Worm (Caenorhabditis elegans) whole organism, L4/young adult: Measurements from ENCODE around the gene mans-2.

Experiments
- W03F9.2 ChIP-seq: fragments of 150-350 bp; optimal IDR thresholded peaks from 2 replicates; lab custom pipeline; 2014; ENCODE audit warnings: missing biosample characterization, missing genetic modification characterization
- dao-5 ChIP-seq: sonication (generic microtip); optimal IDR thresholded peaks from 2 replicates; lab custom pipeline; 2016; ENCODE audit warnings: missing genotype, missing genetic modification characterization, moderate library complexity, missing compliant biosample characterization
- him-1 ChIP-seq: sonication (generic microtip); optimal IDR thresholded peaks from 2 replicates; lab custom pipeline; 2016; ENCODE audit warnings: missing genotype, missing genetic modification reagents, missing genetic modification characterization, missing compliant biosample characterization

The mans-2 gene

DNA sequence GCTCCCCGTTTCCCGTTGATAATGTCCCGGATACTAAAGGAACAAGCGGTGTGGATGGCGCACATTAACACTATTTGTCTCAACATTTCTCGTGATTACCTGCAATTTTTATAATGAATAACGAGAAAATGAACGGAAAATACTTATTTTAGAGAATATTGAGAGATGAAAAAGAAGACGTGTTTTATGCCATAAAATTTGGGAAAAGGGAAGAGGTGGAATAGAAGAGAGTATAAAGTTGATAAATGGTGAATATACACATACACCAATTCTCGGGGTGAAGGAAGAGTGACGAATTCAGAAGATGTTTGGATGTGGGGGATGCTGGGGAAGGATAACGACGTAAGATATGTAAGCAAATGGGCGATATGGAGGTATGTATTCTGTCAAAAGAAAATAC lies 20.6 kb downstream of the mans-2 start, which contains the start of gene F58H1.7:
F58H1.7 (minus strand) TSS at position 101 of the 400 bp plus-strand sequence.
- no peak for TF ChIP-seq dao-5 (tag; lab: Kevin White, UChicago)
- TF ChIP-seq him-1 (tag; lab: Kevin White, UChicago): no peak
- no peak for TF ChIP-seq W03F9.2 (tag; lab: Kevin White, UChicago)

DNA sequence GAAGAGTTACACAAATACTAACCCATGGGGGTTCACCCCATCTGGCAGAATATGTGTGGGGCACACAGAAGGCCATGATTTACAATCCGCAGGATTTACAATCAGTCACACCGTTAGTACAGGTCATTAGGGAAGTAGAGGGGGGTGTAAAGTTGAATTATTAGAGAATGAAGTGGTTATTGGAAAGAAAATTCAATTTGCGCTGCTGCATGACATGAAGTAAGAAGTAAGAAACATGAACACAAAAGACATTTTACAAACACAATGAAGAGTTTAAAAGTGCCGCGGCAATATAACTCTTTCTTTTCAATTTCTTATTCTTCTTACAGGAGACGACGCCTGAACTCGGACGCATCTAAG lies 24.5 kb downstream of the mans-2 start:
- no peak for TF ChIP-seq him-1 (tag; lab: Kevin White, UChicago)
- TF ChIP-seq W03F9.2 (tag; lab: Kevin White, UChicago): no peak
- TF ChIP-seq dao-5 (tag; lab: Kevin White, UChicago): no peak

DNA sequence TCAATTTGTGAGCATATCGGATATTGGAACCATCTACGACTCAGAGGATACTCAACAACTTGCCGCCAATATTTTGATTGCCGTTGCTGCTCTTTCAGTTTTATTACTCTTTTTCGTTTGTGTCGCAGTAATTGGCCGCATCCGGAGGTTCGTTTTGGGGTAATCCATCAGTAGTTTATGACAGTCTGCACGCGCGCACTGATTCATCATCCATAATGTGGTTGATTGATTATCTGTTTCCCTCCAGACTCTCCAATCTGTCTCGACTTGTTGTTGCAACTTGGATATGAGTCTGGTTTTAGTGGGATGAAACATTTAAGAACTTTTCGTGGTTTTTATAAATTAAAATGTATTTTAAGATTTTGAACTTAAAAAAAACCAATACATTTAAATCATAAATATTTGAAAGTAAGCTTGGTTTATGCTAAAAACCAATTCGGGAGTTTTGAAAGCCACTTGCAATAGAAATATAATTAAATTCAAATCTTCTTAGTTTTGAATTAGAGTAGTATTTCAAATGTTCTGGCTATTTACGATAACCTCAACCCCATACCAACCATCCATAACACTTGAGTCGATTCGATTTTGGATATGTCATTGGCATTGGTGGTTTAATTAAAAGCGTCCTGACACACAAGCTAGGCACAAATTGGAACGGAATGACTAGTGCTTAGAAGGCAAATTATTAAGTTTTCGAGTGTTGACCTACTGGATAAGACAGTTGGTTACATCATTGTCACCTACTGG lies 25.0 kb downstream of the mans-2 start:
- TF ChIP-seq W03F9.2 (tag; lab: Kevin White, UChicago) (no peak), dao-5 (tag; lab: Kevin White, UChicago) (no peak), him-1 (tag; lab: Kevin White, UChicago) (no peak)

DNA sequence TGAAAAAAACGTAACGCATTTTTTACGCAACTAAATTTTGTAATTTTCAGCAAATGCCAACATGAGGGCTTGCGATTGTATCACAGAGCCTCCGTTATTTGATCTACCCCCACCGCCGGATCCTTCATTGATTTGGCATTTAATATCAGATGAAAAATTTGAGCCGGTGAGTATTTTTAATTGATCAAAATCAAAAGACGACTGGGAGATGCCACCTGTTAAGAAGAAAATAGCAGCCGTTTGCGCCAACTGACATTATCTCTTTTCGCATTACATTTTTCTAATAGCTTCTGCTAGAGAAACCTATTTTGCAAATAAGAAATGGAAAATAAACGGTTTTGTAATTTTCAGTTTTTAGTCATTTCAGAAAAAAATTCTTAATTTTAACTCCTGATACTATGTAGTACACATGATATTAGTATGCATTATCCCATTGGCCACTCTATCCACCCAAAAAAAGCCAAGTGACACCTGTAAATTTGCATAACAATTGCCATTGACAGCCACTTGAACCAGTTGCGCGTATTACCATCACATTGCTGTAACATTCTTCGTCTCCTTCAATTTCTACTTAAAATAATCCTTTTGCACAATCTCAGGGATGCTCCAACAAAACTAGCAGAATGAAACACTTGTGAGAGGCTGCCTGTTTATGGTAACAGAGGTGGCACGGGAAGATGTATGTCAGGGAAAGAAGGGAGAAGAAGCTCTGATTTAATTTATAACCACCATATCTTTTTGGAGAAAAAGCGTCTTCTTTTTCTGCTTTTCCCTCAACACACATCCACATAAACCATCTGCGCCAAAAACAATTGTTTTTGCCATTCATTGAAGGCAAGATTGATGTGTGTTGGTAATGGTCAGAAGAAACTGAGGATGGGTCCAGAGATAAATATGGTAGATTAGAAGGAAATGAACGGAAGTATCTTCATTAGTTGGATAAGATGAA lies 26.7 kb downstream of the mans-2 start, which contains the start of gene F58H1.5:
F58H1.5 (plus strand) TSS at position 51 of the 949 bp plus-strand sequence.
- TF ChIP-seq dao-5 (tag; lab: Kevin White, UChicago) (no peak), him-1 (tag; lab: Kevin White, UChicago) (no peak), W03F9.2 (tag; lab: Kevin White, UChicago) (no peak)

DNA sequence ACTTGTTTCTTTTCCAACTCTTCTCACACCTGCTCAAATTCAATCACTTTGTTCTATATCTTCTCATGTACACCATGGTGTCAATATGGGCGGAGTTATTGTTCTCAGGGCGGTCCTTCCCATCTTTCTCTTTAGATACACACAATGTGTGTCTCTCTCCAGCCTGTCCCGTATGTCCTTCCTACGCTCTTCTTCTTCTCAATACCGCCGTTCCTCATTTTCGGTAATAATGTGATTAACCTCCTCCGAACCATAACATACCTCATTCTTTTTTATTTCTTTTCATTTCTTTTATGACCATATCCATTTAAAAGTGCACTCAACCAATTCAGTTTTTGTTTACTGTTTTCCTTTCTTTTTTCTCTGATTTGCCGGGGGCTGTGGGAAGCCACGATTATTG lies 29.7 kb downstream of the mans-2 start:
- TF ChIP-seq W03F9.2 (tag; lab: Kevin White, UChicago): no peak
- no peak for TF ChIP-seq dao-5 (tag; lab: Kevin White, UChicago)
- no peak for TF ChIP-seq him-1 (tag; lab: Kevin White, UChicago)

DNA sequence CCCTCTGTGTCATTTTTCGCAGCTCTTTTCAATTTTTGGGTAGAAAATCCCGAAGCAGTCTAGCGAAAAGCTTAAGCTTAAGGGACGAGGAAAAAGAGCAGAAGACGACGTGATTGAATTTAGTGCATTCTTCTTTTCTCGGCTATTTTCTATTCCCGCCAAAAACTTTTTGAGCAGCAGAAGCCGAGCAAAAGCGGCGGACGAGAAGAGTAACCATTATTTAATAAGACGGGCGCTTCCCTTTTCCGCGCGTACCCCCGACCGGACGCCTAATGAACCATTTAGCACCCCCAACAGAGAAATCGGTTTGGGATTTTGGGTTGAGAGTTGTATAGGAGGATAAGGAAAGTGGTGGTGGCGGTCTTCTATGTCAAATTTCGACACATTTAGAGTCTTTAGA lies 31.7 kb downstream of the mans-2 start:
- TF ChIP-seq him-1 (tag; lab: Kevin White, UChicago) (no peak), W03F9.2 (tag; lab: Kevin White, UChicago) (no peak), dao-5 (tag; lab: Kevin White, UChicago) (no peak)

DNA sequence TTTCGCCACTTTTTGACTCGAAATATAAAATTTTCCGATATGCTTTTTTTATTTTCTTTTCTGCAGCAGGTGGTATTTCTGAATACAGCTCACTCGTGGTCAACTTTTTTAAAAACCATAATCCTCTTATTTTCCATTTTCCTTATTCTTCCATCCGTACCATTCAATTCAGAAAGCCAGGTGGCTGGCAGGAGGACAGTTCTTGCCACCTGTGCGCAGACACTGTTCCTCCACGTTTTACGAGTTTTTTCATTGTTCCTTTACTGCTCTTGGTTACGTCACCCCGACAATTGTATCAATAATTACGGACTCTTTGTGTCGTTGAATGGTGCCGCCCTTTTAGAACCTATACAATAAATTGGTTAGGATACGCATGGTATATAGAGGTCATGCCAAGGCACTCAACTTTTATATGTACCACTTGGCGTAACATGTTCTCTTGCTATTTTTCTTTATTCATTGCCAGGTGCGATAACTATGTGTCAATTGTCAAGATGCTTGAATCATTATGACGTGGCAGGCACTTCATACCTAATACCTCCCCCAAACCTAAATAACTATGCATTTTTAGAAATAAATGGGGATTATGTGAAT lies 32.3 kb downstream of the mans-2 start:
- TF ChIP-seq W03F9.2 (tag; lab: Kevin White, UChicago): no peak
- TF ChIP-seq dao-5 (tag; lab: Kevin White, UChicago): no peak
- TF ChIP-seq him-1 (tag; lab: Kevin White, UChicago): no peak

DNA sequence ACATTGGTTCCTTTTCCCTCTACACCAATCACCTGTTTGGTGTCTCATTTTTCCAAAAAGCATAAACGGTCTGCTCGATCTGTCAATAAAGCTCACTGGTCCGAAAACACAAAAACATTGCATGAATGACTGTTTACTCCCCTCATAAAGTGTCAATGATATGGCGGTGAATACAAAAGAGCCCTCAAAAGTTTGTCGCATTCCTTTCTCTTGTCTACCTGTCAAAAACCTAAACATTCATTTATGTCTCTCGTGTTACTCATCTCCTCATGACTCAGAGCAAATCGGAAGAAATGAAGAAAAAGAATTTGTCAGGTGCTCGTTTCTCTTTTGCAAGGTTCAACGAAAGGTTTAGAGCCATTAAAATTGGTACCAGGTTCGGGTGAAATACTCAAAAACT lies 34.1 kb downstream of the mans-2 start:
- TF ChIP-seq dao-5 (tag; lab: Kevin White, UChicago) (no peak), W03F9.2 (tag; lab: Kevin White, UChicago) (no peak), him-1 (tag; lab: Kevin White, UChicago) (no peak)

DNA sequence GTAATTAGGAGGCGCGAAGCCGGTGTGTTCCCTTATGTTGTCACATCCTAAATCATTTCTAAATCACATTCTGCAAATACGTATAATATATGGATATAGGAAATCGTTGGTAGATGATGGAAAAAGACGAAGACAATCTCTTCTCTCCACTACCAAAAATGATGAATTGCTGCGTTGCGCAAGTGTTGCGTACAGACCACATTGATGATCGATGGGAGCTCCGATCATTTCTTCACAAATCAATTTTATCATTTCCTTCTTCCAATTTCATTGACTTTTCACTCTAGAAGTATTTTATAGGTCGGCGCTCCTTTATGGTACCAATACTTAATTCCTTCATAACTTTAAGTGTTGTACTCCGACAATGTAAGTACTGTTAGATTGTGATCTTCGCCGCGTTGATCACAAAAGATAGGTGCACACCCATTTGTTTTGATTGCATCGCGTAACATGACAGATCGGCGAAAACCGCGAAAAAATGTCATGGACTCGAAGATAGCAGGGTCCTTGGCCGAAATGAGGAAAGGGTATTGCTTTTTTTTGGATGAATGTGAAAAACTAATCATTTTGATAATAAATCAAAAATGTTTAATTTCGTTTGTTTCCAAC lies 35.7 kb downstream of the mans-2 start:
- TF ChIP-seq W03F9.2 (tag; lab: Kevin White, UChicago) (no peak), dao-5 (tag; lab: Kevin White, UChicago) (no peak), him-1 (tag; lab: Kevin White, UChicago) (no peak)

DNA sequence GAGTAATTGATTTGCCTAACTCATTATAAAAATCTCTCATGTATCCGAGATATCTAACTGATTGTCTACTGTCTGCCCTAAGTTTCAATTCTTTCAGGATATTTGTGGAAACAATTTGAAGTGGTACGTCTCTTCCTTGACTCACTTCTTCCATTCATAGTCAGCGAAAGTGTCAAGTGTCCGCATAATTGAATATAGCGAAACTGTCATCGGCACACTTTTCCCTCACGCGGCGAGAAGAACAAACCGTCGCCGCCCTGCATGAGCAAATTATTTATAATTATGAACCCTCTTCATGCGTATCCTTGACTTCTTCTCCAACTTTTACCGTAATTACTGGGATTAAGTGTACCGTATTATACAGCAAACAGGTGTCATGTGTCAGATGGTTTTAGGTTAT lies 36.7 kb downstream of the mans-2 start:
- no peak for TF ChIP-seq W03F9.2 (tag; lab: Kevin White, UChicago)
- no peak for TF ChIP-seq dao-5 (tag; lab: Kevin White, UChicago)

DNA sequence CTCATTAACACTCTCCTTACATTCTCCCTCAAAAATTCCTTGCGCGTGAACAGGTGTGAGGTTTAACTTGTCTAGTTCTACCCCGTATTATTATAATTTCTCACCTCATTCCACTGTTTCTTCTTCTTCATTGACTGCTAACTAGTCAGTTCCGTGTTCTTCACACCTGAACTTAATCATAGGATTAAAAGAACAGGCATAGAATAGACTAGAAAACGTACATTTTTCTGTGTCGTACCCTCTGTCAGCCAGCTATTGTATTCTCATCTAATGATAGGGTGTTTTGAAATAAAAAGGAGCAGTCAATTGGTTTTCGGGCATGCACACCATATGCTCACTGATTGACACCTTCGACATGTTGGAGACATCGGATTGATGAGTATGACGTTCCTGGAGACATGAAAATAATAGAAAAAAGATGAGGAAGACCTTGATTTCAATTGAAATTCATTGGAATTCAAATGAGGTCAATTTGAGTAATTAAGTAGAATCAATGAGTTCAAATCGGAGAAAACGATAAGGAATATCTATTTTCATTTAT lies 37.8 kb downstream of the mans-2 start:
- TF ChIP-seq him-1 (tag; lab: Kevin White, UChicago) (no peak), W03F9.2 (tag; lab: Kevin White, UChicago) (no peak), dao-5 (tag; lab: Kevin White, UChicago) (no peak)

DNA sequence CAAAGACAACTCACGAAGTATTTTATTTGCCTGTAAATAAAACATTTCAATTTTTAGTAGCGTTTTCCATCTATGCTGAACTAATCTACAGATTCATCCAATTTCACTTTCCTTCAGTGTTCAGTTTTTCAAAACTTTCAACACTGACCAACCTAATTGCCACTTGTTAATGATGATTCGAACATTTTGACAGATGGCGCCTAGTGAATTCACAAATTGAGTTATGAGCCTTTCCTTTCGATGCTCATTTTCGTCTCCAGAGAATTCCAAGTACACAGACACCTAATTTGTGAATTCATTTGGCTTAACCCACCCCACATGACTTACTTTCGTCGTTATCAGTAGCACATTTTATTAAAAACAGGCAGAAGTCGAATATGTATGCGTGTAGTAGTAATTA lies 38.5 kb downstream of the mans-2 start:
- TF ChIP-seq W03F9.2 (tag; lab: Kevin White, UChicago) (no peak), dao-5 (tag; lab: Kevin White, UChicago) (no peak), him-1 (tag; lab: Kevin White, UChicago) (no peak)
